Worm (Caenorhabditis elegans) whole organism, early embryonic: ENCODE results near the gene stip-1.

Experiments
- aly-1 ChIP-seq: sonication (generic microtip); optimal IDR thresholded peaks from 2 replicates; lab custom pipeline; 2016; ENCODE audit warnings: missing genetic modification characterization, missing compliant biosample characterization
- ama-1 ChIP-seq: fragments of 150-350 bp; optimal IDR thresholded peaks from 2 replicates; lab custom pipeline; 2014
- ceh-13 ChIP-seq: fragments of 200-800 bp; sonication (Bioruptor generic); optimal IDR thresholded peaks from 2 replicates; lab custom pipeline; 2018; ENCODE audit warnings: mild to moderate bottlenecking, missing genetic modification characterization, missing compliant biosample characterization
- ets-7 ChIP-seq: sonication (generic microtip); optimal IDR thresholded peaks from 2 replicates; lab custom pipeline; 2016; ENCODE audit warnings: missing genotype, missing genetic modification characterization, missing compliant biosample characterization
- flt-1 ChIP-seq: fragments of 200-800 bp; sonication (Bioruptor generic); IDR thresholded peaks from 2 replicates; pipeline ENCODE4 v1.3.6; 2022; ENCODE audit warnings: missing genetic modification characterization, missing compliant biosample characterization
- pes-1 ChIP-seq: fragments of 200-800 bp; sonication (Bioruptor generic); IDR thresholded peaks from 2 replicates; pipeline ENCODE4 v1.3.6; 2022; ENCODE audit warnings: missing genetic modification reagents, missing genetic modification characterization, missing compliant biosample characterization
- sea-1 ChIP-seq: fragments of 200-800 bp; sonication (Bioruptor generic); conservative IDR thresholded peaks from 2 replicates; pipeline ENCODE4 v1.3.6; 2022; ENCODE audit warnings: missing genetic modification characterization, missing compliant biosample characterization

- TF ChIP-seq pes-1 = no peak
- no peak for TF ChIP-seq ama-1 (lab: Kevin White, UChicago)
- no peak for TF ChIP-seq ets-7
- no peak for TF ChIP-seq flt-1 (GFP tag; lab: Robert Waterston, UW)
- TF ChIP-seq ceh-13 = no peak
- no peak for TF ChIP-seq aly-1 (tag; lab: Kevin White, UChicago)
- no peak for TF ChIP-seq sea-1 (GFP tag; lab: Robert Waterston, UW)
These were observed 28.1 kb upstream of the stip-1 start for ce11 chrII:10377901-10378300.
